Worm (Caenorhabditis elegans): ENCODE results near the gene ccz-1.

- no peak for TF ChIP-seq fkh-10 (GFP tag; optimal IDR thresholded peaks at IDR 0.05)
- no peak for TF ChIP-seq nhr-11 (tag; optimal IDR thresholded peaks at IDR 0.05)
- peak; percentile 15 for TF ChIP-seq pqm-1 (tag; optimal IDR thresholded peaks at IDR 0.05)
These were observed 19.5 kb upstream of the ccz-1 start for ce11 chrV:13659219-13659618.
